Worm (Caenorhabditis elegans) whole organism, L2 larva: Measurements from ENCODE around the gene arx-3.

Experiments used
- nhr-11 ChIP-seq: fragments of 150-350 bp; optimal IDR thresholded peaks from 2 replicates; lab custom pipeline; 2014; ENCODE audit warnings: missing biosample characterization, missing genetic modification characterization
- unc-62 ChIP-seq: fragments of 150-350 bp; optimal IDR thresholded peaks from 2 replicates; lab custom pipeline; 2014; ENCODE audit warnings: missing biosample characterization, missing genetic modification reagents, missing genetic modification characterization

DNA sequence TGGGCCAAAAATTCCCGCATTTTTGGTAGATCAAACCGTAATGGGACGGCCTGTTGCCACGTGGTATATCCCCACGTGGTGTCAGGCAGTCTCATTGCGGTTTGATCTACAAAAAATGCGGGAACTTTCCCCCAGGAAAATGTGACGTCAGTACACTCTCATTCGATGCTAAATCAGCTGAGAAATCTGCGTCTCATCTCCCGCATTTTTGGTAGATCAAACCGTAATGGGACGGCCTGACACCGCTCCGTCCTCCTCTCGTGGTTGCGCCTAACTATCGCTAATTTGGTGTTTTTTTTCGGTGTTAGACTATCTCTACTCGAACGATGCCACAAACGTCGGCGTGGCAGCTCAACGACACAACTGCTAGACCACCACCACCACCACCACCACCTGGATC is 3.2 kb upstream of the arx-3 start, which contains the start of gene zyg-8:
- TF ChIP-seq nhr-11 (tag; lab: Kevin White, UChicago) (no peak), unc-62 (GFP tag; lab: Kevin White, UChicago) (no peak)
